Worm (Caenorhabditis elegans): ENCODE results near the gene egl-26.

DNA sequence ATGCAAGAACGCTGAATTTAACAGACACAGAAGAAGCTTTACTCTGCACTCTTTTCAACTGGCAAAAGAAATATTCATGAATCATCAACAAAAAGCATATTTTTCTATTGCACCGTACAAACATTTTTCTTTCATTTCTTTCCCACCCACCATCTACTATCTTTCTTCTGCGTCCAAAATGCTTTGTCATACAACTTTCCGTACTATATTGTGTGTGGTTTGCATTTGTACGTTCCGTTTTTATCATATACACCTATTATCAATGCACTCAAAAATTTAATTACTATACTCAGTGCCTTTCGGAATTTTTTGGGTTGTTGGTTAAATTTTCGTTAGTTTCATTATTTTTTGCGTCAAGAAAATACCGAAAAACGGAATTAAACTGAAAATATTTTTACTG, 1.8 kb upstream of the egl-26 start:
- no peak for TF ChIP-seq ces-1 (GFP tag; optimal IDR thresholded peaks at IDR 0.05)
- no peak for TF ChIP-seq nhr-76 (tag; optimal IDR thresholded peaks at IDR 0.05)
- no peak for TF ChIP-seq nhr-237 (tag; optimal IDR thresholded peaks at IDR 0.05)
- no peak for TF ChIP-seq unc-39 (tag; optimal IDR thresholded peaks at IDR 0.05)
- no peak for TF ChIP-seq mep-1 (tag; optimal IDR thresholded peaks at IDR 0.05)
- no peak for TF ChIP-seq mab-5 (tag; optimal IDR thresholded peaks at IDR 0.05)
